Worm (Caenorhabditis elegans): Measurements from ENCODE around the gene cutl-21.

The cutl-21 gene

ce11 chrX:1030867-1031266 lies 26.7 kb downstream of the cutl-21 start:
- TF ChIP-seq tbx-2 (tag; optimal IDR thresholded peaks at IDR 0.05) (no peak), ama-1 (optimal IDR thresholded peaks at IDR 0.05) (no peak), hlh-6 (tag; optimal IDR thresholded peaks at IDR 0.05) (no peak), unc-55 (GFP tag; optimal IDR thresholded peaks at IDR 0.05) (no peak), ceh-2 (tag; optimal IDR thresholded peaks at IDR 0.05) (no peak), hlh-30 (tag; optimal IDR thresholded peaks at IDR 0.05; ENCODE audit: insufficient read depth) (no peak), pros-1 (tag; optimal IDR thresholded peaks at IDR 0.05) (no peak), unc-3 (GFP tag; conservative IDR thresholded peaks at IDR 0.05) (no peak), unc-3 (tag; optimal IDR thresholded peaks at IDR 0.05) (no peak), ttx-3 (tag; optimal IDR thresholded peaks at IDR 0.05) (no peak), pax-1 (tag; optimal IDR thresholded peaks at IDR 0.05) (no peak), syd-9 (tag; optimal IDR thresholded peaks at IDR 0.05) (no peak)

ce11 chrX:1035039-1035598 lies 31.0 kb downstream of the cutl-21 start, which contains the start of the genes stau-1 and sec-22:
TSS of gene stau-1 (minus strand) at chrX:1035286.
TSS of gene sec-22 (plus strand) at chrX:1035548.
- TF ChIP-seq fkh-10 (GFP tag; optimal IDR thresholded peaks at IDR 0.05) (no peak), unc-42 (tag; optimal IDR thresholded peaks at IDR 0.05) (peak; percentile 25), eyg-1 (tag; optimal IDR thresholded peaks at IDR 0.05) (no peak), pqm-1 (tag; optimal IDR thresholded peaks at IDR 0.05) (no peak), sdc-2 (tag; optimal IDR thresholded peaks at IDR 0.05) (peak; percentile 51), K09A11.1 (tag; optimal IDR thresholded peaks at IDR 0.05; ENCODE audit: insufficient read depth) (no peak), ceh-31 (tag; optimal IDR thresholded peaks at IDR 0.05) (peak; percentile 60), nfya-1 (tag; optimal IDR thresholded peaks at IDR 0.05) (peak; percentile 1), tbx-2 (tag; optimal IDR thresholded peaks at IDR 0.05) (peak; percentile 15), dmd-4 (tag; optimal IDR thresholded peaks at IDR 0.05; ENCODE audit: borderline replicate concordance) (no peak), ceh-48 (tag; optimal IDR thresholded peaks at IDR 0.05) (peak; percentile 76)

ce11 chrX:1038347-1038746 lies 34.2 kb downstream of the cutl-21 start, which contains the start of gene F55A4.7:
TSS of gene F55A4.7 (minus strand) at chrX:1038447.
- TF ChIP-seq pag-3 (tag; optimal IDR thresholded peaks at IDR 0.05; ENCODE audit: borderline replicate concordance) (no peak), syd-9 (tag; optimal IDR thresholded peaks at IDR 0.05) (no peak), ama-1 (optimal IDR thresholded peaks at IDR 0.05) (no peak), hlh-8 (tag; optimal IDR thresholded peaks at IDR 0.05) (no peak), madf-2 (tag; optimal IDR thresholded peaks at IDR 0.05) (no peak), F13H6.1 (tag; optimal IDR thresholded peaks at IDR 0.05) (no peak), mec-3 (tag; optimal IDR thresholded peaks at IDR 0.05; ENCODE audit: borderline replicate concordance) (no peak), fkh-6 (tag; optimal IDR thresholded peaks at IDR 0.05) (no peak), hlh-13 (GFP tag; optimal IDR thresholded peaks at IDR 0.05) (no peak), unc-55 (GFP tag; optimal IDR thresholded peaks at IDR 0.05) (no peak), dmd-4 (tag; optimal IDR thresholded peaks at IDR 0.05; ENCODE audit: borderline replicate concordance) (no peak), lim-6 (tag; optimal IDR thresholded peaks at IDR 0.05) (no peak), Y22D7AL.16 (tag; optimal IDR thresholded peaks at IDR 0.05) (no peak), pat-9 (tag; optimal IDR thresholded peaks at IDR 0.05) (no peak), ceh-45 (GFP tag; IDR thresholded peaks at IDR 0.05) (no peak), T23F11.4 (GFP tag; optimal IDR thresholded peaks at IDR 0.05) (no peak), pros-1 (tag; optimal IDR thresholded peaks at IDR 0.05) (no peak)

ce11 chrX:1044327-1044726 lies 40.2 kb downstream of the cutl-21 start:
- TF ChIP-seq K02D7.2 (tag; optimal IDR thresholded peaks at IDR 0.05): no peak
- no peak for TF ChIP-seq pag-3 (tag; optimal IDR thresholded peaks at IDR 0.05; ENCODE audit: borderline replicate concordance)
- no peak for TF ChIP-seq nhr-11 (tag; optimal IDR thresholded peaks at IDR 0.05)
- TF ChIP-seq K09A11.1 (tag; optimal IDR thresholded peaks at IDR 0.05; ENCODE audit: insufficient read depth): no peak
- no peak for TF ChIP-seq syd-9 (tag; optimal IDR thresholded peaks at IDR 0.05)
- no peak for TF ChIP-seq tbx-2 (tag; optimal IDR thresholded peaks at IDR 0.05)
- no peak for TF ChIP-seq unc-86 (tag; optimal IDR thresholded peaks at IDR 0.05)
- no peak for TF ChIP-seq ceh-24 (tag; optimal IDR thresholded peaks at IDR 0.05)
- TF ChIP-seq ceh-2 (tag; optimal IDR thresholded peaks at IDR 0.05): no peak
- TF ChIP-seq hlh-15 (tag; optimal IDR thresholded peaks at IDR 0.05): no peak
- TF ChIP-seq che-1 (tag; optimal IDR thresholded peaks at IDR 0.05): no peak
- no peak for TF ChIP-seq hlh-6 (tag; optimal IDR thresholded peaks at IDR 0.05)
- no peak for TF ChIP-seq ceh-18 (tag; optimal IDR thresholded peaks at IDR 0.05)
- TF ChIP-seq ceh-14 (tag; optimal IDR thresholded peaks at IDR 0.05): no peak
- no peak for TF ChIP-seq pha-2 (tag; optimal IDR thresholded peaks at IDR 0.05)
- no peak for TF ChIP-seq Y22D7AL.16 (tag; optimal IDR thresholded peaks at IDR 0.05)
- TF ChIP-seq ceh-30 (tag; optimal IDR thresholded peaks at IDR 0.05): no peak
- no peak for TF ChIP-seq T23F11.4 (GFP tag; optimal IDR thresholded peaks at IDR 0.05)
